Fruit fly (Drosophila melanogaster) whole organism, embryonic: Measurements from ENCODE around the gene vsg.
A peak's percentile ranks its signal among the peaks of the same experiment; 100 is the strongest.

Experiments used
- Aef1 ChIP-seq: fragments of 200-800 bp; sonication (Bioruptor generic); IDR thresholded peaks from 3 replicates; pipeline ENCODE4 v1.3.6; 2022; ENCODE audit warnings: missing biosample characterization, missing genetic modification characterization
- Atf3 ChIP-seq: fragments of 200-800 bp; sonication (Bioruptor generic); optimal IDR thresholded peaks from 3 replicates; lab custom pipeline; 2016; ENCODE audit warnings: missing biosample characterization, missing genetic modification characterization
- Atf6 ChIP-seq: fragments of 200-800 bp; sonication (Bioruptor generic); IDR thresholded peaks from 2 replicates; pipeline ENCODE4 v1.3.6; 2022; ENCODE audit warnings: missing biosample characterization, missing genetic modification characterization
- CG10543 ChIP-seq: fragments of 200-800 bp; sonication (Bioruptor generic); optimal IDR thresholded peaks from 3 replicates; lab custom pipeline; 2017; ENCODE audit warnings: missing biosample characterization, mild to moderate bottlenecking, missing genetic modification characterization, moderate library complexity
- CG12104 ChIP-seq: fragments of 200-800 bp; sonication (Bioruptor generic); optimal IDR thresholded peaks from 3 replicates; lab custom pipeline; 2016; ENCODE audit warnings: missing biosample characterization, missing genetic modification characterization
- CG15269 ChIP-seq: fragments of 200-800 bp; sonication (Bioruptor generic); optimal IDR thresholded peaks from 2 replicates; lab custom pipeline; 2018; ENCODE audit warnings: missing biosample characterization, mild to moderate bottlenecking, missing genetic modification characterization, moderate library complexity
- CG1647 ChIP-seq: fragments of 200-800 bp; sonication (Bioruptor generic); optimal IDR thresholded peaks from 3 replicates; lab custom pipeline; 2016; ENCODE audit warnings: missing biosample characterization, missing genetic modification characterization
- CG17568 ChIP-seq: fragments of 200-800 bp; sonication (Bioruptor generic); optimal IDR thresholded peaks from 2 replicates; lab custom pipeline; 2018; ENCODE audit warnings: missing biosample characterization, mild to moderate bottlenecking, missing genetic modification characterization, moderate library complexity
- CG18262 ChIP-seq: fragments of 200-800 bp; optimal IDR thresholded peaks from 3 replicates; lab custom pipeline; 2019; ENCODE audit warnings: missing biosample characterization, mild to moderate bottlenecking, missing genetic modification characterization, moderate library complexity
- CG3281 ChIP-seq: fragments of 200-800 bp; sonication (Bioruptor generic); optimal IDR thresholded peaks from 3 replicates; lab custom pipeline; 2017; ENCODE audit warnings: missing biosample characterization, mild to moderate bottlenecking, missing genetic modification characterization
- CG34224 ChIP-seq: fragments of 200-800 bp; sonication (Bioruptor generic); IDR thresholded peaks from 3 replicates; pipeline ENCODE4 v1.3.6; 2022; ENCODE audit warnings: missing biosample characterization, missing genetic modification characterization; ENCODE audit not compliant: partially characterized antibody
- CG4282 ChIP-seq: fragments of 200-800 bp; sonication (Bioruptor generic); optimal IDR thresholded peaks from 2 replicates; lab custom pipeline; 2016; ENCODE audit warnings: missing biosample characterization, missing genetic modification characterization
- CG4424 ChIP-seq: fragments of 200-800 bp; sonication (Bioruptor generic); optimal IDR thresholded peaks from 3 replicates; lab custom pipeline; 2016; ENCODE audit warnings: missing biosample characterization, missing genetic modification characterization
- CG5953 ChIP-seq: fragments of 200-800 bp; sonication (Bioruptor generic); IDR thresholded peaks from 2 replicates; pipeline ENCODE4 v1.3.6; 2022; ENCODE audit warnings: missing biosample characterization, missing genetic modification characterization
- CG8281 ChIP-seq: fragments of 200-800 bp; sonication (Bioruptor generic); optimal IDR thresholded peaks from 2 replicates; lab custom pipeline; 2018; ENCODE audit warnings: missing biosample characterization, mild to moderate bottlenecking, missing genetic modification characterization, moderate library complexity
- CG8290 ChIP-seq, 3 experiments: fragments of 200-800 bp; sonication (Bioruptor generic); optimal IDR thresholded peaks; 2 replicates each; lab custom pipeline; 2016 to 2019; ENCODE audit warnings: missing biosample characterization in 3 of 3, missing genetic modification characterization in 3 of 3, mild to moderate bottlenecking in 2 of 3, moderate library complexity in 1 of 3
- CG9932 ChIP-seq: fragments of 200-800 bp; sonication (Bioruptor generic); IDR thresholded peaks from 2 replicates; pipeline ENCODE4 v1.3.6; 2022; ENCODE audit warnings: missing biosample characterization, missing genetic modification characterization
- CTCF ChIP-seq: fragments of 200-800 bp; sonication (Bioruptor generic); optimal IDR thresholded peaks from 2 replicates; lab custom pipeline; 2017; ENCODE audit warnings: missing biosample characterization, mild to moderate bottlenecking, missing genetic modification characterization, moderate library complexity
- CkIIα-i1 ChIP-seq: fragments of 200-800 bp; sonication (Bioruptor generic); IDR thresholded peaks from 2 replicates; pipeline ENCODE4 v1.3.6; 2022; ENCODE audit warnings: missing biosample characterization, missing genetic modification characterization
- Dek ChIP-seq: fragments of 200-800 bp; sonication (Bioruptor generic); optimal IDR thresholded peaks from 3 replicates; lab custom pipeline; 2019; ENCODE audit warnings: missing biosample characterization, mild to moderate bottlenecking, missing genetic modification characterization, moderate library complexity
- Dip2 ChIP-seq: fragments of 200-800 bp; sonication (Bioruptor generic); IDR thresholded peaks from 2 replicates; pipeline ENCODE4 v1.3.6; 2022; ENCODE audit warnings: missing biosample characterization, missing genetic modification characterization
- Doc3 ChIP-seq: fragments of 200-800 bp; sonication (Bioruptor generic); IDR thresholded peaks from 3 replicates; pipeline ENCODE4 v1.3.6; 2022; ENCODE audit warnings: missing biosample characterization, missing genetic modification characterization; ENCODE audit not compliant: partially characterized antibody
- Dref ChIP-seq: fragments of 200-800 bp; sonication (Bioruptor generic); IDR thresholded peaks from 2 replicates; pipeline ENCODE4 v1.3.6; 2022; ENCODE audit warnings: missing biosample characterization, missing genetic modification characterization
- Fer1 ChIP-seq: fragments of 200-800 bp; sonication (Bioruptor generic); optimal IDR thresholded peaks from 2 replicates; lab custom pipeline; 2017; ENCODE audit warnings: missing biosample characterization, mild to moderate bottlenecking, missing genetic modification characterization
- Hey ChIP-seq: fragments of 200-800 bp; sonication (Bioruptor generic); optimal IDR thresholded peaks from 3 replicates; lab custom pipeline; 2018; ENCODE audit warnings: missing biosample characterization, mild to moderate bottlenecking, missing genetic modification characterization
- MTF-1 ChIP-seq: fragments of 200-800 bp; sonication (Bioruptor generic); optimal IDR thresholded peaks from 2 replicates; lab custom pipeline; 2018; ENCODE audit warnings: missing biosample characterization, mild to moderate bottlenecking, missing genetic modification characterization, borderline replicate concordance
- NK7.1 ChIP-seq: fragments of 200-800 bp; sonication (Bioruptor generic); optimal IDR thresholded peaks from 3 replicates; lab custom pipeline; 2016; ENCODE audit warnings: missing biosample characterization, missing genetic modification characterization
- PHDP ChIP-seq: fragments of 200-800 bp; sonication (Bioruptor generic); optimal IDR thresholded peaks from 3 replicates; lab custom pipeline; 2018; ENCODE audit warnings: missing biosample characterization, mild to moderate bottlenecking, missing genetic modification characterization, moderate library complexity
- Sin3A ChIP-seq: fragments of >200 bp; optimal IDR thresholded peaks from 2 replicates; lab custom pipeline; 2018
- Sry-β ChIP-seq: fragments of 200-800 bp; sonication (Bioruptor generic); optimal IDR thresholded peaks from 2 replicates; lab custom pipeline; 2018; ENCODE audit warnings: missing biosample characterization, mild to moderate bottlenecking, missing genetic modification characterization, moderate library complexity
- Sry-δ ChIP-seq: fragments of 200-800 bp; sonication (Bioruptor generic); optimal IDR thresholded peaks from 2 replicates; lab custom pipeline; 2016; ENCODE audit warnings: missing biosample characterization, missing genetic modification characterization
- TFAM ChIP-seq: fragments of 200-800 bp; sonication (Bioruptor generic); optimal IDR thresholded peaks from 2 replicates; lab custom pipeline; 2017; ENCODE audit warnings: missing biosample characterization, missing genetic modification characterization, inconsistent platforms
- Xbp1 ChIP-seq: fragments of 200-800 bp; sonication (Bioruptor generic); optimal IDR thresholded peaks from 3 replicates; lab custom pipeline; 2016; ENCODE audit warnings: missing biosample characterization, mild to moderate bottlenecking, missing genetic modification characterization
- abd-A ChIP-seq: fragments of 200-800 bp; sonication (Bioruptor generic); optimal IDR thresholded peaks from 3 replicates; lab custom pipeline; 2019; ENCODE audit warnings: missing biosample characterization, mild to moderate bottlenecking, missing genetic modification characterization, moderate library complexity
- chinmo ChIP-seq: fragments of 200-800 bp; sonication (Bioruptor generic); IDR thresholded peaks from 4 replicates; pipeline ENCODE4 v1.3.6; 2022; ENCODE audit warnings: missing biosample characterization, missing genetic modification characterization; ENCODE audit not compliant: partially characterized antibody
- crc ChIP-seq: fragments of 200-800 bp; sonication (Bioruptor generic); optimal IDR thresholded peaks from 2 replicates; lab custom pipeline; 2016; ENCODE audit warnings: missing biosample characterization, missing genetic modification characterization
- en ChIP-seq: fragments of 200-800 bp; sonication (Bioruptor generic); optimal IDR thresholded peaks from 2 replicates; lab custom pipeline; 2016; ENCODE audit warnings: missing biosample characterization, missing genetic modification characterization
- exex ChIP-seq: fragments of 200-800 bp; sonication (Bioruptor generic); optimal IDR thresholded peaks from 4 replicates; lab custom pipeline; 2018; ENCODE audit warnings: missing biosample characterization, mild to moderate bottlenecking, missing genetic modification characterization, moderate library complexity
- hkb ChIP-seq, 2 experiments: fragments of 200-800 bp in 1 of 2; fragments of >200 bp in 1 of 2; sonication (Bioruptor generic) in 1 of 2; IDR thresholded peaks in 1 of 2; optimal IDR thresholded peaks in 1 of 2; 2 replicates each; pipeline versions ENCODE4 v1.3.6 to Lab custom; 2017 to 2022; ENCODE audit warnings: missing biosample characterization in 1 of 2, missing genetic modification characterization in 1 of 2
- kay ChIP-seq: fragments of 200-800 bp; sonication (Bioruptor generic); optimal IDR thresholded peaks from 2 replicates; lab custom pipeline; 2016; ENCODE audit warnings: missing biosample characterization, missing genetic modification characterization
- lbe ChIP-seq: fragments of 200-800 bp; sonication (Bioruptor generic); optimal IDR thresholded peaks from 2 replicates; lab custom pipeline; 2016; ENCODE audit warnings: missing biosample characterization, mild to moderate bottlenecking, missing genetic modification characterization
- odd ChIP-seq: fragments of 200-800 bp; sonication (Bioruptor generic); optimal IDR thresholded peaks from 2 replicates; lab custom pipeline; 2017; ENCODE audit warnings: missing biosample characterization, mild to moderate bottlenecking, missing genetic modification characterization
- pnt ChIP-seq: fragments of 200-800 bp; sonication (Bioruptor generic); optimal IDR thresholded peaks from 3 replicates; lab custom pipeline; 2016; ENCODE audit warnings: missing biosample characterization, missing genetic modification characterization
- pum ChIP-seq: fragments of 200-800 bp; sonication (Bioruptor generic); optimal IDR thresholded peaks from 2 replicates; lab custom pipeline; 2016; ENCODE audit warnings: missing biosample characterization, missing genetic modification characterization
- ro ChIP-seq: fragments of 200-800 bp; sonication (Bioruptor generic); IDR thresholded peaks from 2 replicates; pipeline ENCODE4 v1.3.6; 2022; ENCODE audit warnings: missing biosample characterization, missing genetic modification characterization
- seq ChIP-seq: fragments of 200-800 bp; sonication (Bioruptor generic); IDR thresholded peaks from 2 replicates; pipeline ENCODE4 v1.3.6; 2022; ENCODE audit warnings: missing biosample characterization, missing genetic modification characterization
- so ChIP-seq: fragments of 200-800 bp; sonication (Bioruptor generic); IDR thresholded peaks from 3 replicates; pipeline ENCODE4 v1.3.6; 2022; ENCODE audit warnings: missing biosample characterization, missing genetic modification characterization
- tgo ChIP-seq: fragments of 200-800 bp; sonication (Bioruptor generic); IDR thresholded peaks from 3 replicates; pipeline ENCODE4 v1.3.6; 2022; ENCODE audit warnings: missing biosample characterization, missing genetic modification characterization
- trh ChIP-seq: fragments of 200-800 bp; sonication (Bioruptor generic); optimal IDR thresholded peaks from 2 replicates; lab custom pipeline; 2016; ENCODE audit warnings: missing biosample characterization, missing genetic modification characterization
- z ChIP-seq: fragments of 200-800 bp; sonication (Bioruptor generic); IDR thresholded peaks from 3 replicates; pipeline ENCODE4 v1.3.6; 2022; ENCODE audit warnings: missing biosample characterization, missing genetic modification characterization
- zen2 ChIP-seq: fragments of 200-800 bp; sonication (Bioruptor generic); IDR thresholded peaks from 3 replicates; pipeline ENCODE4 v1.3.6; 2022; ENCODE audit warnings: missing biosample characterization, missing genetic modification characterization; ENCODE audit not compliant: partially characterized antibody

The vsg gene

dm6 chr3L:9675528-9675963 lies 38.6 kb upstream of the vsg start (continued):
- no peak for TF ChIP-seq Sry-β (GFP tag; lab: Kevin White, UChicago)
- TF ChIP-seq Doc3 (GFP tag; lab: Robert Waterston, UW) = peak; percentile 56; the same call in 2 of the 3 replicates
- no peak for TF ChIP-seq pum
- TF ChIP-seq CG8290 (GFP tag; optimal IDR thresholded peaks at IDR 0.05; lab: Kevin White, UChicago) = no peak
- no peak for TF ChIP-seq CG8290 (tag; optimal IDR thresholded peaks at IDR 0.05; lab: Kevin White, UChicago)
- TF ChIP-seq CG4282 (GFP tag; lab: Kevin White, UChicago) = no peak
- peak; percentile 66 for TF ChIP-seq CG10543 (GFP tag; lab: Kevin White, UChicago)
- TF ChIP-seq Atf6 (GFP tag; lab: Robert Waterston, UW) = 0 out of 2 replicates have a peak, but pooled peaks have one; percentile 48
- no peak for TF ChIP-seq odd (GFP tag; lab: Kevin White, UChicago)
- peak; percentile 72 for TF ChIP-seq CG34224 (GFP tag; lab: Robert Waterston, UW)
- peak; percentile 76 for TF ChIP-seq lbe (GFP tag; lab: Kevin White, UChicago)
- no peak for TF ChIP-seq CG12104
- TF ChIP-seq ro (GFP tag; lab: Robert Waterston, UW) = no peak
- no peak for TF ChIP-seq pnt (GFP tag; lab: Kevin White, UChicago)
- TF ChIP-seq CG3281 = no peak
- TF ChIP-seq CG8281 (tag; lab: Kevin White, UChicago) = no peak
- no peak for TF ChIP-seq crc (GFP tag; lab: Kevin White, UChicago)
- TF ChIP-seq Fer1 = peak; percentile 49
- TF ChIP-seq seq (GFP tag; lab: Robert Waterston, UW) = no peak
- TF ChIP-seq NK7.1 (GFP tag; lab: Kevin White, UChicago) = no peak
- no peak for TF ChIP-seq CG4424 (GFP tag; lab: Kevin White, UChicago)
- TF ChIP-seq Atf3 (GFP tag; lab: Kevin White, UChicago) = no peak
- TF ChIP-seq Xbp1 = no peak
- peak; percentile 19; the same call in 1 of the 3 replicates for TF ChIP-seq Aef1 (GFP tag; lab: Robert Waterston, UW)
- no peak for TF ChIP-seq tgo (GFP tag; lab: Robert Waterston, UW)
- TF ChIP-seq zen2 (GFP tag; lab: Robert Waterston, UW) = peak; percentile 67; the same call in 2 of the 3 replicates
- TF ChIP-seq Dref (GFP tag; lab: Robert Waterston, UW) = no peak
- no peak for TF ChIP-seq CG18262 (tag; lab: Kevin White, UChicago)
- no peak for TF ChIP-seq CG17568
- peak; percentile 47 for TF ChIP-seq CG15269
- TF ChIP-seq exex (tag; lab: Kevin White, UChicago) = peak; percentile 88
- no peak for TF ChIP-seq TFAM (GFP tag; lab: Kevin White, UChicago)
- no peak for TF ChIP-seq CG5953
- TF ChIP-seq abd-A (tag; lab: Kevin White, UChicago) = peak; percentile 92
- TF ChIP-seq Dek (tag; lab: Kevin White, UChicago) = no peak
- no peak for TF ChIP-seq Sin3A (lab: Kevin White, UChicago)
- TF ChIP-seq PHDP (tag; lab: Kevin White, UChicago) = peak; percentile 10
- TF ChIP-seq Dip2 (GFP tag; lab: Robert Waterston, UW) = no peak
- no peak for TF ChIP-seq Sry-δ (GFP tag; lab: Kevin White, UChicago)
- TF ChIP-seq z (GFP tag; lab: Robert Waterston, UW) = no peak
- no peak for TF ChIP-seq Hey (tag; lab: Kevin White, UChicago)
- no peak for TF ChIP-seq trh
- no peak for TF ChIP-seq CG9932 (GFP tag; lab: Robert Waterston, UW)
- TF ChIP-seq kay (GFP tag; lab: Kevin White, UChicago) = no peak
- peak; percentile 77; the same call in 1 of the 4 replicates for TF ChIP-seq chinmo
- peak; percentile 15 for TF ChIP-seq MTF-1 (GFP tag; lab: Kevin White, UChicago)
- TF ChIP-seq CG1647 (GFP tag; lab: Kevin White, UChicago) = no peak
- TF ChIP-seq hkb (optimal IDR thresholded peaks at IDR 0.05; lab: Kevin White, UChicago) = no peak
- TF ChIP-seq hkb (GFP tag; IDR thresholded peaks at IDR 0.05; lab: Robert Waterston, UW) = no peak
- no peak for TF ChIP-seq CTCF (GFP tag; lab: Kevin White, UChicago)
- TF ChIP-seq so (GFP tag; lab: Robert Waterston, UW) = no peak
- no peak for TF ChIP-seq en
- TF ChIP-seq CkIIα-i1 (GFP tag; lab: Robert Waterston, UW) = no peak
